Fruit fly (Drosophila melanogaster) whole organism, embryonic: ENCODE results near the gene SmD1.

Experiments
- Atf3 ChIP-seq: fragments of 200-800 bp; sonication (Bioruptor generic); optimal IDR thresholded peaks from 3 replicates; lab custom pipeline; 2016; ENCODE audit warnings: missing biosample characterization, missing genetic modification characterization
- CG12236 ChIP-seq: fragments of 200-800 bp; sonication (Bioruptor generic); optimal IDR thresholded peaks from 2 replicates; lab custom pipeline; 2016; ENCODE audit warnings: missing biosample characterization, missing genetic modification characterization
- CG18011 ChIP-seq: fragments of 200-800 bp; sonication (Bioruptor generic); optimal IDR thresholded peaks from 2 replicates; lab custom pipeline; 2017; ENCODE audit warnings: missing biosample characterization, missing genetic modification characterization, mild to moderate bottlenecking, moderate library complexity, missing genotype
- E2f1 ChIP-seq: fragments of 200-800 bp; sonication (Bioruptor generic); IDR thresholded peaks from 2 replicates; pipeline ENCODE4 v1.3.6; 2022; ENCODE audit warnings: missing biosample characterization, missing genetic modification characterization
- Hr39 ChIP-seq: fragments of >200 bp; optimal IDR thresholded peaks from 2 replicates; lab custom pipeline; 2017
- Hsf ChIP-seq: fragments of 200-800 bp; sonication (Bioruptor generic); optimal IDR thresholded peaks from 3 replicates; lab custom pipeline; 2016; ENCODE audit warnings: missing biosample characterization, missing genetic modification characterization
- Nf-YA ChIP-seq: fragments of 200-800 bp; sonication (Bioruptor generic); IDR thresholded peaks from 2 replicates; pipeline ENCODE4 v1.3.6; 2022; ENCODE audit warnings: missing biosample characterization, missing genetic modification characterization
- fru ChIP-seq: fragments of >200 bp; optimal IDR thresholded peaks from 2 replicates; lab custom pipeline; 2017
- tgo ChIP-seq: fragments of 200-800 bp; sonication (Bioruptor generic); IDR thresholded peaks from 3 replicates; pipeline ENCODE4 v1.3.6; 2022; ENCODE audit warnings: missing biosample characterization, missing genetic modification characterization
- unpg ChIP-seq: fragments of 200-800 bp; sonication (Bioruptor generic); optimal IDR thresholded peaks from 3 replicates; lab custom pipeline; 2018; ENCODE audit warnings: missing biosample characterization, mild to moderate bottlenecking, missing genetic modification characterization, moderate library complexity
- zf30C ChIP-seq: fragments of 200-800 bp; sonication (Bioruptor generic); optimal IDR thresholded peaks from 3 replicates; lab custom pipeline; 2018; ENCODE audit warnings: missing biosample characterization, mild to moderate bottlenecking, missing genetic modification characterization
- zfh2 ChIP-seq: fragments of 200-800 bp; sonication (Bioruptor generic); optimal IDR thresholded peaks from 2 replicates; lab custom pipeline; 2016; ENCODE audit warnings: missing biosample characterization, missing genetic modification characterization

- no peak for TF ChIP-seq zfh2
- no peak for TF ChIP-seq Hr39 (lab: Kevin White, UChicago)
- no peak for TF ChIP-seq tgo (GFP tag; lab: Robert Waterston, UW)
- no peak for TF ChIP-seq CG12236 (GFP tag; lab: Kevin White, UChicago)
- TF ChIP-seq zf30C (GFP tag; lab: Kevin White, UChicago): no peak
- no peak for TF ChIP-seq fru (lab: Kevin White, UChicago)
- no peak for TF ChIP-seq Hsf (GFP tag; lab: Kevin White, UChicago)
- TF ChIP-seq CG18011 (GFP tag; lab: Kevin White, UChicago): no peak
- no peak for TF ChIP-seq unpg
- no peak for TF ChIP-seq Atf3 (GFP tag; lab: Kevin White, UChicago)
- TF ChIP-seq Nf-YA (GFP tag; lab: Robert Waterston, UW): no peak
- no peak for TF ChIP-seq E2f1 (GFP tag; lab: Robert Waterston, UW)
Measured at dm6 chr3L:12772740-12773686, 38.6 kb upstream of the SmD1 start, which contains the start of gene Hip1.
